Worm (Caenorhabditis elegans) whole organism, midembryonic: ENCODE results near the gene M163.8.
A peak's percentile ranks its signal among the peaks of the same experiment; 100 is the strongest.

Source experiments
- T22C8.4 ChIP-seq: fragments of 200-800 bp; sonication (Bioruptor generic); IDR thresholded peaks from 2 replicates; pipeline ENCODE4 v1.3.6; 2022; ENCODE audit warnings: missing genetic modification characterization, missing compliant biosample characterization
- cog-1 ChIP-seq: sonication (generic microtip); optimal IDR thresholded peaks from 2 replicates; lab custom pipeline; 2016; ENCODE audit warnings: missing genetic modification characterization, missing compliant biosample characterization
- flt-1 ChIP-seq: fragments of 200-800 bp; sonication (Bioruptor generic); IDR thresholded peaks from 2 replicates; pipeline ENCODE4 v1.3.6; 2022; ENCODE audit warnings: missing genetic modification characterization, missing compliant biosample characterization
- klf-2 ChIP-seq: fragments of 200-800 bp; sonication (Bioruptor generic); conservative IDR thresholded peaks from 2 replicates; pipeline ENCODE4 v1.3.6; 2022; ENCODE audit warnings: missing genetic modification reagents, missing genetic modification characterization, missing compliant biosample characterization
- med-1 ChIP-seq: sonication (generic microtip); optimal IDR thresholded peaks from 2 replicates; lab custom pipeline; 2017; ENCODE audit warnings: missing genetic modification characterization, mild to moderate bottlenecking, missing compliant biosample characterization, antibody characterized with exemption, missing genetic modification reagents; ENCODE audit not compliant: insufficient read depth
- ref-1 ChIP-seq: fragments of 200-800 bp; sonication (Bioruptor generic); conservative IDR thresholded peaks from 2 replicates; pipeline ENCODE4 v1.3.6; 2022; ENCODE audit warnings: missing genetic modification reagents, missing genetic modification characterization, missing compliant biosample characterization
- tab-1 ChIP-seq: fragments of 200-800 bp; sonication (Bioruptor generic); IDR thresholded peaks from 2 replicates; pipeline ENCODE4 v1.3.6; 2022; ENCODE audit warnings: missing genetic modification characterization, missing compliant biosample characterization
- ztf-23 ChIP-seq: fragments of 200-800 bp; sonication (Bioruptor generic); IDR thresholded peaks from 2 replicates; pipeline ENCODE4 v1.3.6; 2022; ENCODE audit warnings: missing genetic modification reagents, missing genetic modification characterization, missing compliant biosample characterization
- ztf-29 ChIP-seq: fragments of 200-800 bp; sonication (Bioruptor generic); IDR thresholded peaks from 2 replicates; pipeline ENCODE4 v1.3.6; 2022; ENCODE audit warnings: missing genetic modification reagents, missing genetic modification characterization, missing compliant biosample characterization

Gene M163.8

DNA sequence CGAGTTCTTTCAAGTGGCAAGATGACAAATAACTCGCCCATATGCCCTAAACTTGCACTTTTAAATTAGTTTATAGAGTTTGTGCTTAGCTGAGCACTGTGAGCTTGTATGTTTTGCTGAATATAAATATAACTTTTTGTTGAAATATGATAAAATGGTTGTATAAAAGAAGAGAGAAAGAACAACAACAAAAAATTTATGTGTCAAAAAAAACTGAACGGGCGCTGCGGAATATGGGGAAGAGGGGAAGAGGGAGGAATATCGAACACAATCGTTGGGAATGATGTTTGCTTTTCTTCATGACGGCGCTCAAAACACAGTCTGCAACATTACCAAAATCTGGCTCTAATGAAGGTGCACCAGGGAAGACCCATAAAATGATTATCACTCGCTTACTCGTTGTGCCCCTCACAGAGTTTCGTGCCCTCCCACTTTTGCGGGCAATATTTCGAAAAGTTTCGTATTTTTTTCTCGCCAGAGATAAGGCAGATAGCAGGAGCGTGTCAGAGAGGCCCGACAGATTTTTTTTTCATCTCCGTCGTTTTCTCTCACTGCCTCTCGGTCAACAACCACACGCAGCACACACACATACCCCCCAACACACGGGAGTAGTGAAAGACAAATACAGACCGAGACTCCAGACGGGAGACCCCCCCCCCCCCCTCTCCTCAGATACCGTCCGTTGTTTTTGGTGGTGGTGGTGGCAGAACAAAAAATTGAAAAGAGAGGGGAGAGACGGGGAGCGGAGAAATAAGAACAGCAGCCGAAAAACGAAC, 20.8 kb downstream of the M163.8 start:
- TF ChIP-seq ztf-29 (GFP tag; lab: Robert Waterston, UW) (no peak), T22C8.4 (GFP tag; lab: Robert Waterston, UW) (no peak), klf-2 (GFP tag; lab: Robert Waterston, UW) (no peak), ztf-23 (no peak), tab-1 (GFP tag; lab: Robert Waterston, UW) (no peak), ref-1 (GFP tag; lab: Robert Waterston, UW) (no peak), med-1 (GFP tag; lab: Kevin White, UChicago) (no peak), cog-1 (no peak), flt-1 (GFP tag; lab: Robert Waterston, UW) (peak; percentile 18; the same call in 1 of the 2 replicates)

DNA sequence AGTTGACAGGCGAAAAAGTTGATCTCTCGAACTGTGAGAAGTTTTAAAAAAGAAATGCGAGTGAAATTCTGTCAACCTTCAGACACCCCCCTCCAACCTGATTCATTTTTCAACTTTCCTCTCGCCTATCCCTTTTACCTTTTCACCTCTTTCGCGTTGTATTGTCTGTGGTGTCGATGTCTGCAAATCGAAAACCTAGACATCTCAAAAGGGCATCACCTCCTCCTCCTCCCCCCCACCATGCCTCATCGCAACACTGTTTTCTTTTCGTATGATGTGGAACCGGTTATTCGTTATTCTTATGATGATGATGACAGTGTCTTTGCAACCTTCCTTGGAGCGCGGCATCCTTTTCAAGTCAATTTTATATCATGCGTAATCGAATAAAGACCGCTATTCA, 23.1 kb downstream of the M163.8 start:
- TF ChIP-seq ztf-23: no peak
- TF ChIP-seq med-1 (GFP tag; lab: Kevin White, UChicago): no peak
- no peak for TF ChIP-seq tab-1 (GFP tag; lab: Robert Waterston, UW)
- no peak for TF ChIP-seq flt-1 (GFP tag; lab: Robert Waterston, UW)

DNA sequence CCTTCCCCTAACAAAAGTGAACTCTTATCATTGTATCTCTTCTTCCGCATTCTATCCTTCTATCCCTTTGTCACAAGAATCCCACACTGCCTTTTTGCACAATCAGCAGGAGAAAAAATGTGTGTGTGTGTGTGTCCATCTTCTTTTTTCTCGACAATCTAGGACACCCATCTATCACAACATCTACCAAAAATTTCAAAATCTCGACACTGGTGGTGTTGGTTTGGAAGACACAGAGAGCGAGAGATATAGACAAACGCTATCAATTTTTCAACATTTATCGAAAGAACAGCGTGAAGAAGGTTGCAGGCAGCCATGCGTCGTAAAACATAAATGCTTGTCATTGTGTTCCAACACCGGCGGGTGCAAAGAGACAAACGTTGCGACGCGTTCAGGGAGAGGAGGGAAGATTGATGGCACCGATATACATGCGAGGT, 23.9 kb downstream of the M163.8 start:
- TF ChIP-seq ref-1 (GFP tag; lab: Robert Waterston, UW): no peak
- TF ChIP-seq ztf-23: no peak
- no peak for TF ChIP-seq flt-1 (GFP tag; lab: Robert Waterston, UW)
- no peak for TF ChIP-seq med-1 (GFP tag; lab: Kevin White, UChicago)
- no peak for TF ChIP-seq klf-2 (GFP tag; lab: Robert Waterston, UW)
- TF ChIP-seq ztf-29 (GFP tag; lab: Robert Waterston, UW): no peak

DNA sequence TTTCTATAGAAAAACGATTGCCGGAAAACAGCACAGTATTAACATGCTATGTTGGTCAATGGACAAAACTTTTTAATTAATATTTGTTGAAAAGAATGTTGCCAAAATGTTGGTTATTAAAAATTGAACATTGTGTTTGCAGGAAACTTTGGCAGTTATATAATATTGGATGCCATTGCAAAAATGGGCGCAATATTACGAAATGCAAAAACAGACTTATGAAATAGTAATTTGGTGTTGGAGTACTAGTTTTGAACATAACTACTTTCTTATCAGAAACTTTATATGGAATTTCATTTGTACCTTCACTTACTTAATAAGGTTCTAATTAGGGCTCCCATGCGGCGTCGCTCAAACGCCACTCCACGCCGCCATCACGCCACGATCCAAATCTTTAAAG, 25.4 kb downstream of the M163.8 start:
- no peak for TF ChIP-seq ztf-29 (GFP tag; lab: Robert Waterston, UW)

DNA sequence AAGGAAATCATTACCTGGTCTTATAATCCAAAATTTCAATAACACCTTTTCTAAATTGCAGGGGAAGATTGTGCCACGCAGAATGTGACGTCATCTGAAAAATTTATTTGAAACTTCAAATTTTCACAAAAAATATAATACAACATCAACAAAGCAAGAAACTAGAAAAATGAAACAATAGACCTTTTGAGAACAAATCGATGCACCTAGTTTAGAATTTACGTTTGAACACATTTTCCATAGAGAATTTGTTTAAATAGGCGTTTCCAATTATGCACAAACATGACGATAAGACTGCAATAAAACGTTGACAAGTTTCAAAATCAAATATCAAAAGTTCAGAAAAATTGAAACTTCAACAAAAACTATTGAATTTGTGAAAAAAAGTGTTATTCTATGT, 27.9 kb downstream of the M163.8 start, which contains the start of gene fbxa-141:
Gene fbxa-141, minus strand, starts transcription at position 101 of the 400 bp plus-strand sequence.
- TF ChIP-seq ref-1 (GFP tag; lab: Robert Waterston, UW) (no peak), tab-1 (GFP tag; lab: Robert Waterston, UW) (no peak), cog-1 (no peak), ztf-29 (GFP tag; lab: Robert Waterston, UW) (no peak)

DNA sequence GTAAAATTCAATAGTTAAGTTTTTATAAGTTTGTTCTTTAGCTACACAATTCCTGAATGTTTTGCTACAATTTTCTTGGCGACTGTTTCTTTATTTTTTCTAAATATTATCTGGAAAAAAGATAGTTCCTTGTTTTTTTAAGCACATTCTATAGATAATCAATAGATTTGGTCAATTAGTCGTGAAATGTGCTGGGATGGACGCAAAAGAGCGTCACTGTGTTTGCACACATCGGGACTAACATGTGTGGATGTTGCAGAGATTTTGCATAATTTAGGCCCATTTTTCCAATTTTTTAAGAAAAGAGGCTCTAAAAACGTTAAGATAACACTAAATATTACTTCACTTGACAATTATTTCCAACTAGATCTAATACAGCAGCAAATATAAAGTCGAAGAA, 28.5 kb downstream of the M163.8 start:
- TF ChIP-seq cog-1 (no peak), klf-2 (GFP tag; lab: Robert Waterston, UW) (no peak), ref-1 (GFP tag; lab: Robert Waterston, UW) (no peak), T22C8.4 (GFP tag; lab: Robert Waterston, UW) (peak; percentile 54; the same call in 1 of the 2 replicates), ztf-23 (no peak), tab-1 (GFP tag; lab: Robert Waterston, UW) (no peak), flt-1 (GFP tag; lab: Robert Waterston, UW) (no peak)

DNA sequence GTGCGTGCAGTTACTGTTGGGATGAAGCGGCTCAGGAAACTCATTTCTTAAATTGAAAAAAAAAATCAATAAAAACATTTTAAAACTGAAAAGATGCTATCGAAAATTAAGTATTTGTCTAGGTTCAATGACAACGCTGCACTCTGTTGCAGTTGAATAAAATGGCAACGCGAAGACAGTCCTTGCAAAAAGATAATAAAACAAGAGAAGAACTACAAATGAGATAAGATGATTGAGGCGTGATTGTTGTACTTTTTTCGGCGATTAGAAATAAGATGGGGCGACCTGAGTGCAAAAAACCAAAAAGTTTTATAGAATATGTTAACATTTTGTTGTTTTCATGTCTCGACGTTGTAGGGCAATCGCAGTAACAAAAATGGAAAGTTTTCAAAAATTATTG, 30.1 kb downstream of the M163.8 start, which contains the start of gene gcsh-1:
Gene gcsh-1, minus strand, starts transcription at position 46 of the 400 bp plus-strand sequence.
- TF ChIP-seq med-1 (GFP tag; lab: Kevin White, UChicago) (no peak), ztf-23 (no peak), flt-1 (GFP tag; lab: Robert Waterston, UW) (no peak), T22C8.4 (GFP tag; lab: Robert Waterston, UW) (no peak)

DNA sequence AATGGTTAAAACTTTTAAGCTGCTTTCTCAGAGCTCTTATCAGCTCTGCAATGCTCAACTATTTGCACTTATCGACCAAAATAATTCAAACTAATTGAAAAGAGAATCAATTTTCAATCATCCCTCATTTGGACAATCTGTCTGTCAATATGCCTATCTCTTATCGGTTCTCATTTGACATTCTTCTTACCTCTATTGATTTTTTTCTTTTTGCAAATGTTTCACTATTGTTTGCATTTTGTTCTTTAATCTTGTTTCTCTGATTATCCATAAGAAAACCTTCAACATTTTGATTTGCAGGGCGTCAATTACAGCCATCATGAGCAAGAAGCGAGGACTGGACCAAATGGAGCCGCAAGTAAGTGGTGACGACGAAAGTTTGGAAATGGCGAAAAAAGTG, 31.6 kb downstream of the M163.8 start, which contains the start of gene D1025.10:
Gene D1025.10, plus strand, starts transcription at position 301 of the 400 bp plus-strand sequence.
- TF ChIP-seq flt-1 (GFP tag; lab: Robert Waterston, UW) (no peak), klf-2 (GFP tag; lab: Robert Waterston, UW) (no peak), ref-1 (GFP tag; lab: Robert Waterston, UW) (no peak), ztf-29 (GFP tag; lab: Robert Waterston, UW) (no peak), med-1 (GFP tag; lab: Kevin White, UChicago) (no peak), tab-1 (GFP tag; lab: Robert Waterston, UW) (no peak), ztf-23 (no peak), cog-1 (no peak), T22C8.4 (GFP tag; lab: Robert Waterston, UW) (no peak)

DNA sequence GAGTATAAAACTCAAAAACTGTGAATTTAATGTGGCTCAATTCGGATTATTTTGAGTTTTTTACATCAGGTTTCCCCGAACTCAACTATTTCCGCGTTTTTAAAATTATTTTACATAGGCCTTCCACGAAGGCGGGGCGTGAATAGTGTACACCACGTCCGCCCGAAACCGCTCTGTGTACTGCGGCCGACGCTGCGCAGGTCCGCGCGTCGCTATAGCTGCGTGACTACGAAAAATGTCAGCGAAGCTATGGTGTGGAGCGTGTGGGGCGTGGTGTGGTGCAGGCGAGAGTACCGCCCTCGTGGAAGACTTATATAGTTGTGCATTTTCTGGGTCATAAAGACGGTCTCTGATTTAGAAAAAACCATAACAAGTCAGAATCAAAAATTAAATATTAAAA, 32.9 kb downstream of the M163.8 start:
- TF ChIP-seq cog-1: no peak
- no peak for TF ChIP-seq ref-1 (GFP tag; lab: Robert Waterston, UW)
- TF ChIP-seq tab-1 (GFP tag; lab: Robert Waterston, UW): no peak
- TF ChIP-seq ztf-29 (GFP tag; lab: Robert Waterston, UW): no peak
- no peak for TF ChIP-seq ztf-23
- no peak for TF ChIP-seq flt-1 (GFP tag; lab: Robert Waterston, UW)
- TF ChIP-seq T22C8.4 (GFP tag; lab: Robert Waterston, UW): no peak
- no peak for TF ChIP-seq med-1 (GFP tag; lab: Kevin White, UChicago)
- no peak for TF ChIP-seq klf-2 (GFP tag; lab: Robert Waterston, UW)

DNA sequence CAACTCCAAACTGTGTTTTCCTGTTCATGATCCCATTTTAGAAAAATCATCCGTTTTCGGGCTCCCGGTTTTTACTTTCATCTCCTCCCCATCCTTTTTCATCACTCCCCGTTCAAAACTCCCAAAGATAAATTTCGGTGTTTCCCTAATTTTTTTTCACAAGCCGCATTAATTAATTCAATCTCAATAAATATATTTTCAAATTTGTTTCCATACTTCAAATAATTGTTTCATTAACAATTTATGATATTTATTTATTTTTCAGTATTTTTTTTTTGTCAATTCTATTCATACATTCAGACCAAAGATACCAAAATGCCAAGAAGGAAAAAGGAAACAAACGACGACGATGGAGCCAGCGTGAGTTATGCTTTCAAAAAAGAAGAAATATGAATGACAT, 35.5 kb downstream of the M163.8 start, which contains the start of gene D1025.1:
Gene D1025.1, plus strand, starts transcription at position 301 of the 400 bp plus-strand sequence.
- TF ChIP-seq ztf-29 (GFP tag; lab: Robert Waterston, UW): no peak
- no peak for TF ChIP-seq flt-1 (GFP tag; lab: Robert Waterston, UW)
- no peak for TF ChIP-seq ztf-23
- TF ChIP-seq cog-1: no peak
- TF ChIP-seq klf-2 (GFP tag; lab: Robert Waterston, UW): no peak
- no peak for TF ChIP-seq med-1 (GFP tag; lab: Kevin White, UChicago)
- no peak for TF ChIP-seq tab-1 (GFP tag; lab: Robert Waterston, UW)
- TF ChIP-seq ref-1 (GFP tag; lab: Robert Waterston, UW): no peak
- TF ChIP-seq T22C8.4 (GFP tag; lab: Robert Waterston, UW): no peak
